Worm (Caenorhabditis elegans) whole organism, early embryonic: ENCODE data around the gene xbp-1.

Experiments
- B0310.2 ChIP-seq: sonication (generic microtip); optimal IDR thresholded peaks from 2 replicates; lab custom pipeline; 2016; ENCODE audit warnings: mild to moderate bottlenecking, missing genetic modification characterization, missing compliant biosample characterization
- ama-1 ChIP-seq: fragments of 150-350 bp; optimal IDR thresholded peaks from 2 replicates; lab custom pipeline; 2014
- hmbx-1 ChIP-seq: sonication (generic microtip); optimal IDR thresholded peaks from 2 replicates; lab custom pipeline; 2016; ENCODE audit warnings: mild to moderate bottlenecking, missing genetic modification characterization, missing compliant biosample characterization
- hnd-1 ChIP-seq: sonication (generic microtip); optimal IDR thresholded peaks from 2 replicates; lab custom pipeline; 2016; ENCODE audit warnings: missing genetic modification characterization, missing compliant biosample characterization
- tbx-11 ChIP-seq: fragments of 200-800 bp; sonication (Bioruptor generic); IDR thresholded peaks from 2 replicates; pipeline ENCODE4 v1.3.6; 2022; ENCODE audit warnings: missing genetic modification characterization, missing compliant biosample characterization

DNA sequence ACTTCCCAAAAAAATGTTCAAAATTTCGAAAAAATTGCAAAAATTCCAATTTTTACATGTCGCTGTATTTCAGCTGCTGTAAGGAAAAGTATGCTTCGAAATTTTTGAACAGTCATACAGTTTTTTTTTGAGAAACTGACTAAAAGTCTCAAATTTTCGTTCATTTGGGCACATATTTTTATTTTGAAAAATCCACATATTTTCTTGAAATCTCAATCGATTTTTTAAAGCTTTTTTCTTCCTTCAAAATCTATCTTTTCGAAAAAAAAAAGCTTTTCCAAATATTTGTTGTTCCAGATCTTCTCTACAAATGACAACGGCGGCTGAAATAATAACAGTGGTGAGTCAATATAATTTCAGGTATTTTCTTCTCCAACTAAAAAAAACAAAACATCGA, 3.4 kb downstream of the xbp-1 start, which contains the start of gene asd-1:
- TF ChIP-seq tbx-11 (GFP tag; lab: Robert Waterston, UW) (no peak), B0310.2 (no peak), hnd-1 (tag; lab: Kevin White, UChicago) (no peak), hmbx-1 (tag; lab: Kevin White, UChicago) (no peak), ama-1 (lab: Kevin White, UChicago) (no peak)
